Worm (Caenorhabditis elegans) whole organism, early embryonic: ENCODE measurements around the gene C34C12.7.

Experiments
- B0310.2 ChIP-seq: sonication (generic microtip); optimal IDR thresholded peaks from 2 replicates; lab custom pipeline; 2016; ENCODE audit warnings: mild to moderate bottlenecking, missing genetic modification characterization, missing compliant biosample characterization
- F13C5.2 ChIP-seq: sonication (generic microtip); optimal IDR thresholded peaks from 2 replicates; lab custom pipeline; 2017; ENCODE audit warnings: mild to moderate bottlenecking, missing genetic modification characterization, inconsistent platforms, missing compliant biosample characterization
- aly-1 ChIP-seq: sonication (generic microtip); optimal IDR thresholded peaks from 2 replicates; lab custom pipeline; 2016; ENCODE audit warnings: missing genetic modification characterization, missing compliant biosample characterization
- ama-1 ChIP-seq: fragments of 150-350 bp; optimal IDR thresholded peaks from 2 replicates; lab custom pipeline; 2014
- ceh-13 ChIP-seq: fragments of 200-800 bp; sonication (Bioruptor generic); optimal IDR thresholded peaks from 2 replicates; lab custom pipeline; 2018; ENCODE audit warnings: mild to moderate bottlenecking, missing genetic modification characterization, missing compliant biosample characterization
- ceh-36 ChIP-seq: sonication (generic microtip); optimal IDR thresholded peaks from 2 replicates; lab custom pipeline; 2016; ENCODE audit warnings: missing genetic modification characterization, inconsistent platforms, missing compliant biosample characterization
- ets-7 ChIP-seq: sonication (generic microtip); optimal IDR thresholded peaks from 2 replicates; lab custom pipeline; 2016; ENCODE audit warnings: missing genotype, missing genetic modification characterization, missing compliant biosample characterization
- flt-1 ChIP-seq: fragments of 200-800 bp; sonication (Bioruptor generic); IDR thresholded peaks from 2 replicates; pipeline ENCODE4 v1.3.6; 2022; ENCODE audit warnings: missing genetic modification characterization, missing compliant biosample characterization
- hmbx-1 ChIP-seq: sonication (generic microtip); optimal IDR thresholded peaks from 2 replicates; lab custom pipeline; 2016; ENCODE audit warnings: mild to moderate bottlenecking, missing genetic modification characterization, missing compliant biosample characterization
- hmg-4 ChIP-seq: fragments of 200-800 bp; sonication (Bioruptor generic); optimal IDR thresholded peaks from 2 replicates; lab custom pipeline; 2018; ENCODE audit warnings: mild to moderate bottlenecking, missing genetic modification characterization, missing compliant biosample characterization
- hnd-1 ChIP-seq: sonication (generic microtip); optimal IDR thresholded peaks from 2 replicates; lab custom pipeline; 2016; ENCODE audit warnings: missing genetic modification characterization, missing compliant biosample characterization
- pes-1 ChIP-seq: fragments of 200-800 bp; sonication (Bioruptor generic); IDR thresholded peaks from 2 replicates; pipeline ENCODE4 v1.3.6; 2022; ENCODE audit warnings: missing genetic modification reagents, missing genetic modification characterization, missing compliant biosample characterization
- scrt-1 ChIP-seq: fragments of 200-800 bp; sonication (Bioruptor generic); IDR thresholded peaks from 2 replicates; pipeline ENCODE4 v1.3.6; 2022; ENCODE audit warnings: missing genetic modification characterization, missing compliant biosample characterization
- sea-1 ChIP-seq: fragments of 200-800 bp; sonication (Bioruptor generic); conservative IDR thresholded peaks from 2 replicates; pipeline ENCODE4 v1.3.6; 2022; ENCODE audit warnings: missing genetic modification characterization, missing compliant biosample characterization
- tbx-11 ChIP-seq: fragments of 200-800 bp; sonication (Bioruptor generic); IDR thresholded peaks from 2 replicates; pipeline ENCODE4 v1.3.6; 2022; ENCODE audit warnings: missing genetic modification characterization, missing compliant biosample characterization
- tbx-37 ChIP-seq: fragments of 200-800 bp; sonication (Bioruptor generic); conservative IDR thresholded peaks from 2 replicates; pipeline ENCODE4 v1.3.6; 2022; ENCODE audit warnings: missing genetic modification reagents, missing genetic modification characterization, missing compliant biosample characterization
- tra-4 ChIP-seq: sonication (generic microtip); optimal IDR thresholded peaks from 2 replicates; lab custom pipeline; 2017; ENCODE audit warnings: missing genetic modification characterization, missing compliant biosample characterization

Gene C34C12.7

ce11 chrIII:3499850-3500249 lies 11.7 kb upstream of the C34C12.7 start:
- TF ChIP-seq aly-1 (tag; lab: Kevin White, UChicago), result peak; percentile 98
- TF ChIP-seq flt-1 (GFP tag; lab: Robert Waterston, UW), result peak; percentile 78
- peak; percentile 93 for TF ChIP-seq tbx-11
- TF ChIP-seq hmbx-1, result peak; percentile 80
- TF ChIP-seq tbx-37 (GFP tag; lab: Robert Waterston, UW), result peak; percentile 93
- TF ChIP-seq tra-4 (tag; lab: Kevin White, UChicago), result peak; percentile 97
- peak; percentile 96 for TF ChIP-seq ceh-13 (GFP tag; lab: Kevin White, UChicago)
- peak; percentile 97 for TF ChIP-seq B0310.2 (tag; lab: Kevin White, UChicago)
- peak; percentile 94 for TF ChIP-seq sea-1 (GFP tag; lab: Robert Waterston, UW)
- peak; percentile 97 for TF ChIP-seq pes-1
- TF ChIP-seq hmg-4 (GFP tag; lab: Kevin White, UChicago), result peak; percentile 97
- peak; percentile 88 for TF ChIP-seq F13C5.2 (tag; lab: Kevin White, UChicago)
- TF ChIP-seq hnd-1 (tag; lab: Kevin White, UChicago), result peak; percentile 94
- peak; percentile 99 for TF ChIP-seq ets-7 (tag; lab: Kevin White, UChicago)
- peak; percentile 81 for TF ChIP-seq scrt-1 (GFP tag; lab: Robert Waterston, UW)
- peak; percentile 87 for TF ChIP-seq ceh-36 (tag; lab: Kevin White, UChicago)
- no peak for TF ChIP-seq ama-1

ce11 chrIII:3498957-3499356 lies 10.8 kb upstream of the C34C12.7 start, which contains the start of gene M01F1.9:
TSS of gene M01F1.9 (minus strand) at chrIII:3499057.
- TF ChIP-seq B0310.2 (tag; lab: Kevin White, UChicago) (no peak), sea-1 (GFP tag; lab: Robert Waterston, UW) (no peak), tbx-37 (GFP tag; lab: Robert Waterston, UW) (no peak), aly-1 (tag; lab: Kevin White, UChicago) (no peak), tbx-11 (no peak), tra-4 (tag; lab: Kevin White, UChicago) (no peak), hnd-1 (tag; lab: Kevin White, UChicago) (no peak), flt-1 (GFP tag; lab: Robert Waterston, UW) (no peak), ceh-13 (GFP tag; lab: Kevin White, UChicago) (no peak), ets-7 (tag; lab: Kevin White, UChicago) (no peak), ama-1 (no peak), ceh-36 (tag; lab: Kevin White, UChicago) (no peak)

- TF ChIP-seq F13C5.2 (tag; lab: Kevin White, UChicago) (no peak), B0310.2 (tag; lab: Kevin White, UChicago) (no peak), ceh-13 (GFP tag; lab: Kevin White, UChicago) (no peak), pes-1 (no peak), tbx-37 (GFP tag; lab: Robert Waterston, UW) (no peak), hmg-4 (GFP tag; lab: Kevin White, UChicago) (no peak), tbx-11 (no peak), tra-4 (tag; lab: Kevin White, UChicago) (no peak), scrt-1 (GFP tag; lab: Robert Waterston, UW) (no peak), flt-1 (GFP tag; lab: Robert Waterston, UW) (no peak), sea-1 (GFP tag; lab: Robert Waterston, UW) (no peak), hmbx-1 (no peak), hnd-1 (tag; lab: Kevin White, UChicago) (no peak), ets-7 (tag; lab: Kevin White, UChicago) (no peak), aly-1 (tag; lab: Kevin White, UChicago) (no peak), ama-1 (no peak), ceh-36 (tag; lab: Kevin White, UChicago) (no peak)
These were observed 5.0 kb upstream of the C34C12.7 start, which contains the start of gene gly-14 for ce11 chrIII:3493138-3493537. TSS of gene gly-14 (minus strand) at chrIII:3493238.

- TF ChIP-seq scrt-1 (GFP tag; lab: Robert Waterston, UW), result no peak
- no peak for TF ChIP-seq sea-1 (GFP tag; lab: Robert Waterston, UW)
- TF ChIP-seq tbx-37 (GFP tag; lab: Robert Waterston, UW), result no peak
- no peak for TF ChIP-seq aly-1 (tag; lab: Kevin White, UChicago)
- no peak for TF ChIP-seq hmg-4 (GFP tag; lab: Kevin White, UChicago)
- TF ChIP-seq B0310.2 (tag; lab: Kevin White, UChicago), result no peak
- TF ChIP-seq F13C5.2 (tag; lab: Kevin White, UChicago), result no peak
- TF ChIP-seq hnd-1 (tag; lab: Kevin White, UChicago), result no peak
- TF ChIP-seq tbx-11, result no peak
- no peak for TF ChIP-seq pes-1
These were observed 1.0 kb downstream of the C34C12.7 start for ce11 chrIII:3487133-3487532.

- TF ChIP-seq sea-1 (GFP tag; lab: Robert Waterston, UW) (no peak), B0310.2 (tag; lab: Kevin White, UChicago) (no peak), ets-7 (tag; lab: Kevin White, UChicago) (no peak), hmg-4 (GFP tag; lab: Kevin White, UChicago) (no peak), ama-1 (no peak), tra-4 (tag; lab: Kevin White, UChicago) (no peak), F13C5.2 (tag; lab: Kevin White, UChicago) (no peak), aly-1 (tag; lab: Kevin White, UChicago) (no peak), pes-1 (no peak), hmbx-1 (no peak), ceh-13 (GFP tag; lab: Kevin White, UChicago) (no peak), hnd-1 (tag; lab: Kevin White, UChicago) (no peak), ceh-36 (tag; lab: Kevin White, UChicago) (no peak)
These were observed 2.1 kb downstream of the C34C12.7 start for ce11 chrIII:3486055-3486454.

- TF ChIP-seq hmg-4 (GFP tag; lab: Kevin White, UChicago) (no peak), ama-1 (no peak), pes-1 (no peak), ceh-36 (tag; lab: Kevin White, UChicago) (no peak), ets-7 (tag; lab: Kevin White, UChicago) (no peak), sea-1 (GFP tag; lab: Robert Waterston, UW) (no peak), tbx-37 (GFP tag; lab: Robert Waterston, UW) (no peak), ceh-13 (GFP tag; lab: Kevin White, UChicago) (no peak), tbx-11 (no peak), hnd-1 (tag; lab: Kevin White, UChicago) (no peak), hmbx-1 (no peak), aly-1 (tag; lab: Kevin White, UChicago) (no peak), F13C5.2 (tag; lab: Kevin White, UChicago) (no peak)
These were observed 3.1 kb downstream of the C34C12.7 start for ce11 chrIII:3484995-3485394.
